Fruit fly (Drosophila melanogaster): ENCODE results near the gene CG4080.
A peak's percentile ranks its signal among the peaks of the same experiment; 100 is the strongest.

CG4080 gene

dm6 chr3L:9370907-9371365 lies 28.1 kb downstream of the CG4080 start, which contains the start of gene Fdx1 (continued):
- TF ChIP-seq CG17361 (GFP tag; IDR thresholded peaks at IDR 0.05) (0 out of 3 replicates have a peak, but pooled peaks have one; percentile 48), Camta (GFP tag; optimal IDR thresholded peaks at IDR 0.05) (no peak), jing (GFP tag; optimal IDR thresholded peaks at IDR 0.05) (no peak), Dp (GFP tag; optimal IDR thresholded peaks at IDR 0.05) (peak; percentile 85), maf-S (GFP tag; optimal IDR thresholded peaks at IDR 0.05) (no peak), dan (GFP tag; IDR thresholded peaks at IDR 0.05) (no peak), CG6654 (GFP tag; optimal IDR thresholded peaks at IDR 0.05) (no peak), CG30403 (GFP tag; optimal IDR thresholded peaks at IDR 0.05) (peak; percentile 71), CG13287 (GFP tag; IDR thresholded peaks at IDR 0.05; ENCODE audit: partially characterized antibody) (peak; percentile 81), pnt (GFP tag; optimal IDR thresholded peaks at IDR 0.05) (no peak), CG3281 (GFP tag; optimal IDR thresholded peaks at IDR 0.05) (peak; percentile 24), mld (GFP tag; IDR thresholded peaks at IDR 0.05; ENCODE audit: partially characterized antibody) (no peak), dmrt11E (tag; optimal IDR thresholded peaks at IDR 0.05) (no peak), BtbVII (GFP tag; optimal IDR thresholded peaks at IDR 0.05) (peak; percentile 26), HLH54F (GFP tag; optimal IDR thresholded peaks at IDR 0.05) (no peak), ttk (GFP tag; IDR thresholded peaks at IDR 0.05) (no peak), CG10274 (GFP tag; optimal IDR thresholded peaks at IDR 0.05) (no peak), CG7786 (GFP tag; optimal IDR thresholded peaks at IDR 0.05) (no peak), CG30431 (GFP tag; optimal IDR thresholded peaks at IDR 0.05) (no peak), CG3407 (GFP tag; optimal IDR thresholded peaks at IDR 0.05) (no peak), Blimp-1 (GFP tag; optimal IDR thresholded peaks at IDR 0.05) (no peak), CG11085 (GFP tag; IDR thresholded peaks at IDR 0.05) (no peak), so (GFP tag; IDR thresholded peaks at IDR 0.05) (0 out of 3 replicates have a peak, but pooled peaks have one; percentile 27), Poxn (GFP tag; IDR thresholded peaks at IDR 0.05) (no peak), sima (GFP tag; optimal IDR thresholded peaks at IDR 0.05) (no peak), CG31388 (GFP tag; optimal IDR thresholded peaks at IDR 0.05) (no peak), stc (GFP tag; IDR thresholded peaks at IDR 0.05) (no peak), da (GFP tag; optimal IDR thresholded peaks at IDR 0.05) (no peak), hkb (optimal IDR thresholded peaks at IDR 0.05) (no peak), hkb (GFP tag; IDR thresholded peaks at IDR 0.05) (peak; percentile 63; the same call in 1 of the 2 replicates), BEAF-32 (GFP tag; optimal IDR thresholded peaks at IDR 0.05) (peak; percentile 65), CG3838 (GFP tag; optimal IDR thresholded peaks at IDR 0.05) (no peak), btn (GFP tag; optimal IDR thresholded peaks at IDR 0.05) (no peak), CG8944 (GFP tag; optimal IDR thresholded peaks at IDR 0.05) (no peak), bowl (GFP tag; IDR thresholded peaks at IDR 0.05) (no peak), CkIIα-i1 (GFP tag; IDR thresholded peaks at IDR 0.05) (no peak), CG42726 (GFP tag; IDR thresholded peaks at IDR 0.05; ENCODE audit: partially characterized antibody) (no peak), Trl (optimal IDR thresholded peaks at IDR 0.05) (no peak), Trl (GFP tag; optimal IDR thresholded peaks at IDR 0.05) (no peak), ind (GFP tag; optimal IDR thresholded peaks at IDR 0.05) (peak; percentile 47), CG9609 (GFP tag; optimal IDR thresholded peaks at IDR 0.05) (no peak), CG11560 (tag; IDR thresholded peaks at IDR 0.05) (no peak), Adf1 (GFP tag; IDR thresholded peaks at IDR 0.05) (no peak), C15 (GFP tag; IDR thresholded peaks at IDR 0.05) (no peak), ara (GFP tag; IDR thresholded peaks at IDR 0.05) (no peak), kah (GFP tag; optimal IDR thresholded peaks at IDR 0.05) (no peak), trh (GFP tag; optimal IDR thresholded peaks at IDR 0.05) (no peak), Dfd (GFP tag; optimal IDR thresholded peaks at IDR 0.05) (no peak), gem (tag; optimal IDR thresholded peaks at IDR 0.05) (peak; percentile 67), CG9215 (GFP tag; IDR thresholded peaks at IDR 0.05) (no peak), Dek (tag; optimal IDR thresholded peaks at IDR 0.05) (peak; percentile 15), CG32767 (GFP tag; IDR thresholded peaks at IDR 0.05) (0 out of 2 replicates have a peak, but pooled peaks have one; percentile 17), CG7271 (tag; optimal IDR thresholded peaks at IDR 0.05) (no peak)

Data from whole organism, embryonic.